Worm (Caenorhabditis elegans): Measurements from ENCODE around the gene srt-70.

The srt-70 gene

DNA sequence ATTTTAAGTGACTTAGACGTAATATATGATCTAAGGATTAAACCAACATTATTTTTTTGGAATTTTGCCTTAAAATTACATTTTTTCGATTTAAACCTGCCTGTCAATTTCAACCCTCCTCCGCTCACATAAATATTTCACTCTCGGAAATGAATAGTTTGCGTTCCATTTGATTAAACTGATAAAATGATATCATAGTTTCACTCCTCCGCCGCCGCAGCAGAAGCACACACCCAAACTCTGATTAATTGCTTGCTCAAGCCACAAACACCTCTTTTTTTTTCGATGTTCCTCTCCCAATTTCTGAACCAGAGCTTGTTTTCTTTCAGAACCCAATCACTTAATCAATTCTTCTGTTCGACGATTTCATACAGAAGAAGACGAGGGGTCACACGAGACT, 36.3 kb downstream of the srt-70 start, which contains the start of gene Y49G5B.1:
Gene Y49G5B.1, plus strand, starts transcription at position 324 of the 400 bp plus-strand sequence.
- peak; percentile 2 for TF ChIP-seq elt-2 (tag; optimal IDR thresholded peaks at IDR 0.05)
- no peak for TF ChIP-seq elt-3 (tag; optimal IDR thresholded peaks at IDR 0.05)
- TF ChIP-seq nhr-23 (tag; optimal IDR thresholded peaks at IDR 0.05): no peak

DNA sequence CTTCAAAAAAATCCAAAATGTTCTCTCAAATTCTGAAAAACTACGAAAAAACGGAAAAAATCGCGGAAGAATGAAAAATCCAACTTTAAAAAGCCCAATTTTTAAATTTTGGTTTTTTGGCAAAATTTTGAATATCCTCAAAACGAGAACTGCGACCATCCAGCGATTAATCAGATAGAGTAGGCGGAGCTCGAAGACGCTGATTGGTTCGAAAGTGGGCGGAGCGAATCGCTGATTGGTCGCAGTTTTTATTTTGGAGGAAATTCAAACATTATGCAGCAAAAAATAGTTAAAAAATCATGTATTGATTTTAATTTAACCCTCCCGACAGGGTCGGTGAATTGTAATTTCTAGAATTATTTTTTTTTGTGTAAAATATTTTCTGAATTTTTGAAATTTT, 45.7 kb downstream of the srt-70 start:
- TF ChIP-seq nfya-1 (tag; optimal IDR thresholded peaks at IDR 0.05; ENCODE audit: insufficient read depth) (peak; percentile 89), nhr-237 (tag; optimal IDR thresholded peaks at IDR 0.05) (no peak), fkh-2 (tag; optimal IDR thresholded peaks at IDR 0.05) (no peak), unc-62 (GFP tag; optimal IDR thresholded peaks at IDR 0.05) (no peak), R02D3.7 (tag; optimal IDR thresholded peaks at IDR 0.05) (no peak), nhr-67 (tag; optimal IDR thresholded peaks at IDR 0.05) (no peak)

Measured in whole organism, L3 larva.